Worm (Caenorhabditis elegans) whole organism, L1 larva: ENCODE data around the gene srab-26.

Source experiments
- aha-1 ChIP-seq: fragments of 150-350 bp; optimal IDR thresholded peaks from 2 replicates; lab custom pipeline; 2014; ENCODE audit warnings: missing biosample characterization, missing genetic modification characterization
- aly-2 ChIP-seq: fragments of 150-350 bp; optimal IDR thresholded peaks from 2 replicates; lab custom pipeline; 2014; ENCODE audit warnings: missing biosample characterization, missing genetic modification characterization
- lin-14 ChIP-seq: fragments of 200-800 bp; sonication (Bioruptor generic); optimal IDR thresholded peaks from 2 replicates; lab custom pipeline; 2018; ENCODE audit warnings: mild to moderate bottlenecking, missing genetic modification characterization, moderate library complexity, missing compliant biosample characterization
- lin-35 ChIP-seq, 2 experiments: fragments of 150-350 bp; optimal IDR thresholded peaks; 2 replicates each; lab custom pipeline; 2014; ENCODE audit warnings: missing biosample characterization in 2 of 2, missing genetic modification characterization in 2 of 2, missing genetic modification reagents in 2 of 2
- mab-9 ChIP-seq: fragments of 200-800 bp; sonication (Bioruptor generic); IDR thresholded peaks from 2 replicates; pipeline ENCODE4 v1.3.6; 2022; ENCODE audit warnings: missing genetic modification reagents, missing genetic modification characterization, missing compliant biosample characterization
- mdl-1 ChIP-seq, 2 experiments: fragments of 150-350 bp; optimal IDR thresholded peaks; 2 replicates each; lab custom pipeline; 2014 to 2017; ENCODE audit warnings: missing biosample characterization in 2 of 2, missing genetic modification characterization in 2 of 2, inconsistent platforms in 1 of 2
- mep-1 ChIP-seq: fragments of 150-350 bp; optimal IDR thresholded peaks from 2 replicates; lab custom pipeline; 2014; ENCODE audit warnings: missing biosample characterization, missing genetic modification characterization
- nhr-237 ChIP-seq: fragments of 150-350 bp; optimal IDR thresholded peaks from 2 replicates; lab custom pipeline; 2014; ENCODE audit warnings: missing biosample characterization, missing genetic modification characterization
- nhr-84 ChIP-seq: sonication (generic microtip); optimal IDR thresholded peaks from 2 replicates; lab custom pipeline; 2017; ENCODE audit warnings: missing biosample characterization, missing genetic modification characterization
- pax-3 ChIP-seq: fragments of 200-800 bp; sonication (Bioruptor generic); optimal IDR thresholded peaks from 2 replicates; lab custom pipeline; 2018; ENCODE audit warnings: mild to moderate bottlenecking, missing genetic modification characterization, moderate library complexity, missing compliant biosample characterization
- snpc-4 ChIP-seq: fragments of 150-350 bp; optimal IDR thresholded peaks from 2 replicates; lab custom pipeline; 2014; ENCODE audit warnings: missing biosample characterization, missing genetic modification characterization
- unc-98 ChIP-seq: fragments of 200-800 bp; sonication (Bioruptor generic); IDR thresholded peaks from 2 replicates; pipeline ENCODE4 v1.3.6; 2022; ENCODE audit warnings: missing genetic modification characterization, missing compliant biosample characterization

DNA sequence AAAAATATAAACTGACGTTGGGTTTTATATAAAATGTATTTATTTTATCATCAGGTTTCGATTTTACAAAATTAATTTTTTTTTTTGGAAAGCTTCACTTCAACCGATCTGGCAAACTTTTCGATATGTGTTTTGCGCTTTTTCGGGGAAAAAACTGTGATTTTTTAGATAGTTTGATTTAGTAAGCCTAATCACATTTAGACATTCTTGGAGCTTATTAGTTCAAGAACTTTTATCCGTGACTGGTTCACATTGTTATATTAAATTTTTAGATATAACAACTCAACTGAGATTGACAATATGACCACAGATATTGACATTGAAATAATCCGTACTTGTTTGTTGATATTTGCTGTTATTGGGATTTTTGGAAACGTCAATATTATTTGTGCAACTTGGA is 41.6 kb downstream of the srab-26 start, which contains the start of gene srsx-21:
- TF ChIP-seq aha-1 (tag; lab: Kevin White, UChicago) (no peak), nhr-84 (no peak), lin-14 (GFP tag; lab: Kevin White, UChicago) (no peak), mep-1 (tag; lab: Kevin White, UChicago) (no peak), aly-2 (tag; lab: Kevin White, UChicago) (no peak), pax-3 (no peak), unc-98 (GFP tag; lab: Robert Waterston, UW) (no peak), mab-9 (GFP tag; lab: Robert Waterston, UW) (no peak), nhr-237 (no peak), lin-35 (GFP tag; optimal IDR thresholded peaks at IDR 0.05; lab: Kevin White, UChicago) (no peak), snpc-4 (no peak), mdl-1 (tag; optimal IDR thresholded peaks at IDR 0.05; lab: Kevin White, UChicago) (no peak)
